Fruit fly (Drosophila melanogaster) whole organism, embryonic: ENCODE data around the gene CG32819.

ENCODE experiments used
- CG11560 ChIP-seq: fragments of 200-800 bp; sonication (Bioruptor generic); IDR thresholded peaks from 3 replicates; pipeline ENCODE4 v1.3.6; 2022; ENCODE audit warnings: missing biosample characterization, missing genetic modification characterization
- CG12104 ChIP-seq: fragments of 200-800 bp; sonication (Bioruptor generic); optimal IDR thresholded peaks from 3 replicates; lab custom pipeline; 2016; ENCODE audit warnings: missing biosample characterization, missing genetic modification characterization
- CG12659 ChIP-seq: fragments of 200-800 bp; sonication (Bioruptor generic); optimal IDR thresholded peaks from 3 replicates; lab custom pipeline; 2017; ENCODE audit warnings: mild to moderate bottlenecking, missing biosample characterization, missing genetic modification reagents, missing genetic modification characterization
- CG12942 ChIP-seq: fragments of 200-800 bp; sonication (Bioruptor generic); optimal IDR thresholded peaks from 3 replicates; lab custom pipeline; 2016; ENCODE audit warnings: missing biosample characterization, missing genetic modification characterization
- CG1529 ChIP-seq: fragments of 200-800 bp; sonication (Bioruptor generic); optimal IDR thresholded peaks from 3 replicates; lab custom pipeline; 2018; ENCODE audit warnings: missing biosample characterization, missing genetic modification characterization
- CG15479 ChIP-seq: fragments of 200-800 bp; sonication (Bioruptor generic); optimal IDR thresholded peaks from 3 replicates; lab custom pipeline; 2019; ENCODE audit warnings: missing biosample characterization, mild to moderate bottlenecking, missing genetic modification characterization, moderate library complexity
- CG1647 ChIP-seq: fragments of 200-800 bp; sonication (Bioruptor generic); optimal IDR thresholded peaks from 3 replicates; lab custom pipeline; 2016; ENCODE audit warnings: missing biosample characterization, missing genetic modification characterization
- CG2120 ChIP-seq: fragments of 200-800 bp; sonication (Bioruptor generic); optimal IDR thresholded peaks from 3 replicates; lab custom pipeline; 2016; ENCODE audit warnings: missing biosample characterization, missing genetic modification characterization
- CG3847 ChIP-seq: fragments of 200-800 bp; sonication (Bioruptor generic); IDR thresholded peaks from 2 replicates; pipeline ENCODE4 v1.3.6; 2022; ENCODE audit warnings: missing biosample characterization, missing genetic modification characterization
- CG4282 ChIP-seq: fragments of 200-800 bp; sonication (Bioruptor generic); optimal IDR thresholded peaks from 2 replicates; lab custom pipeline; 2016; ENCODE audit warnings: missing biosample characterization, missing genetic modification characterization
- CG4360 ChIP-seq: fragments of 200-800 bp; sonication (Bioruptor generic); IDR thresholded peaks from 2 replicates; pipeline ENCODE4 v1.3.6; 2022; ENCODE audit warnings: missing biosample characterization, missing genetic modification characterization
- CG5245 ChIP-seq: fragments of 200-800 bp; sonication (Bioruptor generic); optimal IDR thresholded peaks from 3 replicates; lab custom pipeline; 2016; ENCODE audit warnings: missing biosample characterization, missing genetic modification characterization
- CG7928 ChIP-seq: fragments of 200-800 bp; sonication (Bioruptor generic); optimal IDR thresholded peaks from 2 replicates; lab custom pipeline; 2017; ENCODE audit warnings: missing biosample characterization, mild to moderate bottlenecking, missing genetic modification characterization
- CG8290 ChIP-seq, 3 experiments: fragments of 200-800 bp; sonication (Bioruptor generic); optimal IDR thresholded peaks; 2 replicates each; lab custom pipeline; 2016 to 2019; ENCODE audit warnings: missing biosample characterization in 3 of 3, missing genetic modification characterization in 3 of 3, mild to moderate bottlenecking in 2 of 3, moderate library complexity in 1 of 3
- CG8924 ChIP-seq: fragments of 200-800 bp; optimal IDR thresholded peaks from 3 replicates; lab custom pipeline; 2019; ENCODE audit warnings: missing biosample characterization, mild to moderate bottlenecking, missing genetic modification characterization, moderate library complexity
- CG9609 ChIP-seq: fragments of 200-800 bp; sonication (Bioruptor generic); optimal IDR thresholded peaks from 3 replicates; lab custom pipeline; 2016; ENCODE audit warnings: missing biosample characterization, missing genetic modification characterization
- D19B ChIP-seq: fragments of 200-800 bp; sonication (Bioruptor generic); optimal IDR thresholded peaks from 2 replicates; lab custom pipeline; 2017; ENCODE audit warnings: missing biosample characterization, mild to moderate bottlenecking, missing genetic modification characterization
- Lhr ChIP-seq: fragments of 200-800 bp; sonication (Bioruptor generic); optimal IDR thresholded peaks from 3 replicates; lab custom pipeline; 2017; ENCODE audit warnings: mild to moderate bottlenecking, missing biosample characterization, missing genetic modification reagents, missing genetic modification characterization
- Lpt ChIP-seq: fragments of >200 bp; optimal IDR thresholded peaks from 2 replicates; lab custom pipeline; 2018; ENCODE audit warnings: missing biosample characterization, missing genetic modification characterization
- Meics ChIP-seq: fragments of 200-800 bp; sonication (Bioruptor generic); optimal IDR thresholded peaks from 2 replicates; lab custom pipeline; 2017; ENCODE audit warnings: missing biosample characterization, mild to moderate bottlenecking, missing genetic modification characterization
- Stat92E ChIP-seq, 3 experiments: fragments of >200 bp in 2 of 3; fragments of 200-800 bp in 1 of 3; sonication (Bioruptor generic) in 1 of 3; optimal IDR thresholded peaks; 2 replicates each; lab custom pipeline; 2017 to 2019; ENCODE audit warnings: missing biosample characterization in 3 of 3, missing genetic modification characterization in 3 of 3, mild to moderate bottlenecking in 1 of 3, moderate library complexity in 1 of 3
- TFAM ChIP-seq: fragments of 200-800 bp; sonication (Bioruptor generic); optimal IDR thresholded peaks from 2 replicates; lab custom pipeline; 2017; ENCODE audit warnings: missing biosample characterization, missing genetic modification characterization, inconsistent platforms
- ara ChIP-seq: fragments of 200-800 bp; sonication (Bioruptor generic); IDR thresholded peaks from 2 replicates; pipeline ENCODE4 v1.3.6; 2022; ENCODE audit warnings: missing biosample characterization, missing genetic modification characterization
- bbx ChIP-seq: fragments of 200-800 bp; sonication (Bioruptor generic); IDR thresholded peaks from 2 replicates; pipeline ENCODE4 v1.3.6; 2022; ENCODE audit warnings: missing biosample characterization, missing genetic modification characterization; ENCODE audit not compliant: partially characterized antibody
- bcd ChIP-seq: fragments of 200-800 bp; sonication (Bioruptor generic); optimal IDR thresholded peaks from 2 replicates; lab custom pipeline; 2017; ENCODE audit warnings: missing biosample characterization, mild to moderate bottlenecking, missing genetic modification characterization
- btn ChIP-seq: fragments of 200-800 bp; sonication (Bioruptor generic); optimal IDR thresholded peaks from 2 replicates; lab custom pipeline; 2016; ENCODE audit warnings: missing biosample characterization, missing genetic modification characterization
- cad ChIP-seq: fragments of >200 bp; optimal IDR thresholded peaks from 2 replicates; lab custom pipeline; 2017; ENCODE audit warnings: missing biosample characterization, missing genetic modification characterization
- chm ChIP-seq: fragments of 200-800 bp; sonication (Bioruptor generic); IDR thresholded peaks from 2 replicates; pipeline ENCODE4 v1.3.6; 2022; ENCODE audit warnings: missing biosample characterization, missing genetic modification characterization
- chn ChIP-seq: fragments of 200-800 bp; sonication (Bioruptor generic); optimal IDR thresholded peaks from 2 replicates; lab custom pipeline; 2016; ENCODE audit warnings: missing biosample characterization, missing genetic modification characterization
- dysf ChIP-seq: fragments of 200-800 bp; sonication (Bioruptor generic); IDR thresholded peaks from 3 replicates; pipeline ENCODE4 v1.3.6; 2022; ENCODE audit warnings: missing biosample characterization, missing genetic modification characterization
- fd102C ChIP-seq: fragments of 200-800 bp; sonication (Bioruptor generic); optimal IDR thresholded peaks from 2 replicates; lab custom pipeline; 2018; ENCODE audit warnings: missing biosample characterization, mild to moderate bottlenecking, missing genetic modification characterization, moderate library complexity
- ftz-f1 ChIP-seq: fragments of 200-800 bp; sonication (Bioruptor generic); optimal IDR thresholded peaks from 2 replicates; lab custom pipeline; 2016; ENCODE audit warnings: missing biosample characterization, missing genetic modification characterization
- grn ChIP-seq: fragments of 200-800 bp; sonication (Bioruptor generic); optimal IDR thresholded peaks from 3 replicates; lab custom pipeline; 2017; ENCODE audit warnings: missing biosample characterization, missing genetic modification characterization
- hkb ChIP-seq, 2 experiments: fragments of 200-800 bp in 1 of 2; fragments of >200 bp in 1 of 2; sonication (Bioruptor generic) in 1 of 2; IDR thresholded peaks in 1 of 2; optimal IDR thresholded peaks in 1 of 2; 2 replicates each; pipeline versions ENCODE4 v1.3.6 to Lab custom; 2017 to 2022; ENCODE audit warnings: missing biosample characterization in 1 of 2, missing genetic modification characterization in 1 of 2
- jing ChIP-seq: fragments of 200-800 bp; sonication (Bioruptor generic); optimal IDR thresholded peaks from 2 replicates; lab custom pipeline; 2018; ENCODE audit warnings: missing biosample characterization, mild to moderate bottlenecking, missing genetic modification characterization
- lola ChIP-seq, 3 experiments: fragments of >200 bp in 2 of 3; fragments of 200-800 bp in 1 of 3; sonication (Bioruptor generic) in 1 of 3; optimal IDR thresholded peaks; 2 replicates each; lab custom pipeline; 2017 to 2019; ENCODE audit warnings: missing biosample characterization in 3 of 3, missing genetic modification characterization in 3 of 3, mild to moderate bottlenecking in 1 of 3, moderate library complexity in 1 of 3
- nau ChIP-seq: fragments of 200-800 bp; sonication (Bioruptor generic); optimal IDR thresholded peaks from 3 replicates; lab custom pipeline; 2017; ENCODE audit warnings: missing biosample characterization, mild to moderate bottlenecking, missing genetic modification characterization, missing genetic modification reagents
- nerfin-2 ChIP-seq: fragments of 200-800 bp; sonication (Bioruptor generic); IDR thresholded peaks from 2 replicates; pipeline ENCODE4 v1.3.6; 2022; ENCODE audit warnings: missing biosample characterization, missing genetic modification characterization; ENCODE audit not compliant: partially characterized antibody
- oc ChIP-seq: fragments of 200-800 bp; sonication (Bioruptor generic); optimal IDR thresholded peaks from 2 replicates; lab custom pipeline; 2018; ENCODE audit warnings: missing biosample characterization, mild to moderate bottlenecking, missing genetic modification characterization, moderate library complexity
- otp ChIP-seq: fragments of 200-800 bp; sonication (Bioruptor generic); IDR thresholded peaks from 3 replicates; pipeline ENCODE4, ENCODE4 v1.3.6; 2022; ENCODE audit warnings: missing biosample characterization, missing genetic modification characterization
- pum ChIP-seq: fragments of 200-800 bp; sonication (Bioruptor generic); optimal IDR thresholded peaks from 2 replicates; lab custom pipeline; 2016; ENCODE audit warnings: missing biosample characterization, missing genetic modification characterization
- sens ChIP-seq: fragments of 200-800 bp; sonication (Bioruptor generic); peaks from one replicate; lab custom pipeline; 2016; ENCODE audit warnings: missing biosample characterization, missing genetic modification characterization
- seq ChIP-seq: fragments of 200-800 bp; sonication (Bioruptor generic); IDR thresholded peaks from 2 replicates; pipeline ENCODE4 v1.3.6; 2022; ENCODE audit warnings: missing biosample characterization, missing genetic modification characterization
- slp2 ChIP-seq: fragments of 200-800 bp; sonication (Bioruptor generic); optimal IDR thresholded peaks from 2 replicates; lab custom pipeline; 2016; ENCODE audit warnings: missing biosample characterization, missing genetic modification characterization
- sob ChIP-seq: fragments of 200-800 bp; sonication (Bioruptor generic); IDR thresholded peaks from 2 replicates; pipeline ENCODE4 v1.3.6; 2022; ENCODE audit warnings: missing biosample characterization, missing genetic modification characterization
- trh ChIP-seq: fragments of 200-800 bp; sonication (Bioruptor generic); optimal IDR thresholded peaks from 2 replicates; lab custom pipeline; 2016; ENCODE audit warnings: missing biosample characterization, missing genetic modification characterization
- tx ChIP-seq: fragments of 200-800 bp; sonication (Bioruptor generic); optimal IDR thresholded peaks from 2 replicates; lab custom pipeline; 2016; ENCODE audit warnings: missing biosample characterization, missing genetic modification characterization
- unpg ChIP-seq: fragments of 200-800 bp; sonication (Bioruptor generic); optimal IDR thresholded peaks from 3 replicates; lab custom pipeline; 2018; ENCODE audit warnings: missing biosample characterization, mild to moderate bottlenecking, missing genetic modification characterization, moderate library complexity
- vvl ChIP-seq: fragments of 200-800 bp; sonication (Bioruptor generic); IDR thresholded peaks from 2 replicates; pipeline ENCODE4 v1.3.6; 2022; ENCODE audit warnings: missing biosample characterization, missing genetic modification characterization
- zf30C ChIP-seq: fragments of 200-800 bp; sonication (Bioruptor generic); optimal IDR thresholded peaks from 3 replicates; lab custom pipeline; 2018; ENCODE audit warnings: missing biosample characterization, mild to moderate bottlenecking, missing genetic modification characterization

Gene CG32819

dm6 chrX:21631452-21631851 is 10.5 kb upstream of the CG32819 start (continued):
- TF ChIP-seq hkb (optimal IDR thresholded peaks at IDR 0.05; lab: Kevin White, UChicago) (no peak), hkb (GFP tag; IDR thresholded peaks at IDR 0.05; lab: Robert Waterston, UW) (peak; percentile 76; the same call in 1 of the 2 replicates), fd102C (GFP tag; lab: Kevin White, UChicago) (no peak), unpg (GFP tag; lab: Kevin White, UChicago) (peak; percentile 84), lola (GFP tag; optimal IDR thresholded peaks at IDR 0.05; lab: Kevin White, UChicago) (peak in 1 of 3 experiments; percentile 76), slp2 (GFP tag; lab: Kevin White, UChicago) (peak; percentile 52), CG15479 (no peak), CG7928 (no peak), CG12942 (GFP tag; lab: Kevin White, UChicago) (peak; percentile 48), Lhr (peak; percentile 21), CG1529 (peak; percentile 64), sob (GFP tag; lab: Robert Waterston, UW) (no peak), oc (tag; lab: Kevin White, UChicago) (peak; percentile 58), bcd (GFP tag; lab: Kevin White, UChicago) (peak; percentile 53), grn (GFP tag; lab: Kevin White, UChicago) (no peak), jing (GFP tag; lab: Kevin White, UChicago) (peak; percentile 5), D19B (GFP tag; lab: Kevin White, UChicago) (no peak), Stat92E (GFP tag; optimal IDR thresholded peaks at IDR 0.05; lab: Kevin White, UChicago) (peak in 1 of 3 experiments; percentile 63), TFAM (GFP tag; lab: Kevin White, UChicago) (peak; percentile 4), CG12104 (no peak), CG8290 (GFP tag; optimal IDR thresholded peaks at IDR 0.05; lab: Kevin White, UChicago) (peak; percentile 32), CG8290 (tag; optimal IDR thresholded peaks at IDR 0.05; lab: Kevin White, UChicago) (peak in 1 of 2 experiments; percentile 31), nau (GFP tag; lab: Kevin White, UChicago) (peak; percentile 54), chm (GFP tag; lab: Robert Waterston, UW) (peak; percentile 42; the same call in 1 of the 2 replicates), CG12659 (peak; percentile 63), CG1647 (GFP tag; lab: Kevin White, UChicago) (no peak), bbx (GFP tag; lab: Robert Waterston, UW) (no peak), Lpt (GFP tag; lab: Kevin White, UChicago) (no peak), nerfin-2 (no peak), otp (no peak), pum (peak; percentile 49), CG4360 (GFP tag; lab: Robert Waterston, UW) (no peak), btn (GFP tag; lab: Kevin White, UChicago) (peak; percentile 55), ftz-f1 (no peak), CG3847 (GFP tag; lab: Robert Waterston, UW) (no peak; the same call in 1 of the 2 replicates), CG4282 (GFP tag; lab: Kevin White, UChicago) (no peak), trh (no peak), seq (GFP tag; lab: Robert Waterston, UW) (no peak), dysf (no peak; the same call in 2 of the 3 replicates), CG5245 (peak; percentile 59), CG9609 (GFP tag; lab: Kevin White, UChicago) (peak; percentile 60), Meics (GFP tag; lab: Kevin White, UChicago) (peak; percentile 59), CG8924 (peak; percentile 73), CG11560 (no peak), cad (GFP tag; lab: Kevin White, UChicago) (no peak), zf30C (GFP tag; lab: Kevin White, UChicago) (peak; percentile 93), ara (GFP tag; lab: Robert Waterston, UW) (no peak), sens (GFP tag; lab: Kevin White, UChicago) (peak; percentile 94), tx (peak; percentile 48), chn (GFP tag; lab: Kevin White, UChicago) (peak; percentile 73), CG2120 (peak; percentile 52), vvl (GFP tag; lab: Robert Waterston, UW) (no peak; the same call in none of the 2 replicates)
